Fruit fly (Drosophila melanogaster): Measurements from ENCODE around the gene swm.
A peak's percentile ranks its signal among the peaks of the same experiment; 100 is the strongest.

swm gene

dm6 chr2L:19489997-19490461, 3.0 kb upstream of the swm start, which contains the start of the genes CG10194 and CG18094 (continued):
- TF ChIP-seq HmgD (GFP tag; optimal IDR thresholded peaks at IDR 0.05) (no peak), amos (GFP tag; IDR thresholded peaks at IDR 0.05; ENCODE audit: partially characterized antibody) (peak; percentile 69; the same call in 1 of the 2 replicates), Atf-2 (GFP tag; optimal IDR thresholded peaks at IDR 0.05) (no peak), repo (GFP tag; optimal IDR thresholded peaks at IDR 0.05) (no peak), CG8765 (GFP tag; IDR thresholded peaks at IDR 0.05) (no peak), Lpt (GFP tag; optimal IDR thresholded peaks at IDR 0.05) (no peak), al (GFP tag; IDR thresholded peaks at IDR 0.05) (0 out of 2 replicates have a peak, but pooled peaks have one; percentile 23), CG7928 (GFP tag; optimal IDR thresholded peaks at IDR 0.05) (no peak), Hand (GFP tag; optimal IDR thresholded peaks at IDR 0.05) (no peak), vnd (GFP tag; IDR thresholded peaks at IDR 0.05; ENCODE audit: partially characterized antibody) (0 out of 3 replicates have a peak, but pooled peaks have one; percentile 13), org-1 (GFP tag; optimal IDR thresholded peaks at IDR 0.05) (no peak), Eip74EF (GFP tag; optimal IDR thresholded peaks at IDR 0.05) (peak in 1 of 2 experiments; percentile 16), CG17612 (GFP tag; IDR thresholded peaks at IDR 0.05) (no peak), klu (GFP tag; IDR thresholded peaks at IDR 0.05) (no peak), CG14965 (GFP tag; optimal IDR thresholded peaks at IDR 0.05; ENCODE audit: borderline replicate concordance) (no peak), ase (GFP tag; IDR thresholded peaks at IDR 0.05) (no peak), CG17568 (GFP tag; optimal IDR thresholded peaks at IDR 0.05) (no peak), CG11696 (GFP tag; IDR thresholded peaks at IDR 0.05) (no peak), MTF-1 (GFP tag; optimal IDR thresholded peaks at IDR 0.05; ENCODE audit: borderline replicate concordance) (no peak), CG12769 (tag; optimal IDR thresholded peaks at IDR 0.05) (no peak), CG8281 (tag; optimal IDR thresholded peaks at IDR 0.05) (no peak), sens (GFP tag) (peak; percentile 27), CG4404 (GFP tag; IDR thresholded peaks at IDR 0.05) (no peak), prd (optimal IDR thresholded peaks at IDR 0.05) (no peak), prd (GFP tag; IDR thresholded peaks at IDR 0.05) (peak; percentile 51; the same call in 2 of the 3 replicates), dm (GFP tag; optimal IDR thresholded peaks at IDR 0.05) (no peak), ranshi (GFP tag; IDR thresholded peaks at IDR 0.05) (0 out of 2 replicates have a peak, but pooled peaks have one; percentile 19), Rfx (GFP tag; IDR thresholded peaks at IDR 0.05) (0 out of 2 replicates have a peak, but pooled peaks have one; percentile 12), Usf (GFP tag; optimal IDR thresholded peaks at IDR 0.05) (no peak), Six4 (GFP tag; optimal IDR thresholded peaks at IDR 0.05) (peak; percentile 10), ab (GFP tag; optimal IDR thresholded peaks at IDR 0.05) (no peak), CG43689 (GFP tag; IDR thresholded peaks at IDR 0.05) (no peak), cato (GFP tag; optimal IDR thresholded peaks at IDR 0.05; ENCODE audit: borderline replicate concordance) (no peak), D19B (GFP tag; optimal IDR thresholded peaks at IDR 0.05) (peak; percentile 99), D19A (tag; optimal IDR thresholded peaks at IDR 0.05) (peak; percentile 41), kni (GFP tag; optimal IDR thresholded peaks at IDR 0.05) (no peak), CG7987 (GFP tag; optimal IDR thresholded peaks at IDR 0.05) (no peak), CG3847 (GFP tag; IDR thresholded peaks at IDR 0.05) (no peak), D (optimal IDR thresholded peaks at IDR 0.05) (no peak), D (GFP tag; optimal IDR thresholded peaks at IDR 0.05) (no peak), Hmx (GFP tag; optimal IDR thresholded peaks at IDR 0.05) (no peak), CG17802 (tag; optimal IDR thresholded peaks at IDR 0.05) (no peak), p53 (GFP tag; optimal IDR thresholded peaks at IDR 0.05) (no peak), Hr78 (GFP tag; optimal IDR thresholded peaks at IDR 0.05) (no peak), stwl (tag; optimal IDR thresholded peaks at IDR 0.05) (peak; percentile 9), CG1233 (GFP tag; optimal IDR thresholded peaks at IDR 0.05) (no peak), hth (optimal IDR thresholded peaks at IDR 0.05) (no peak), CG31441 (GFP tag; IDR thresholded peaks at IDR 0.05) (no peak), Hr39 (optimal IDR thresholded peaks at IDR 0.05) (no peak), Myb (GFP tag; optimal IDR thresholded peaks at IDR 0.05) (no peak), CG6791 (GFP tag; IDR thresholded peaks at IDR 0.05; ENCODE audit: partially characterized antibody) (peak; percentile 64; the same call in 2 of the 3 replicates)

Measured in whole organism, embryonic.